Fruit fly (Drosophila melanogaster) whole organism, embryonic: ENCODE measurements around the gene CG6041.

Experiments used
- CG10267 ChIP-seq: fragments of 200-800 bp; sonication (Bioruptor generic); optimal IDR thresholded peaks from 2 replicates; lab custom pipeline; 2018; ENCODE audit warnings: missing biosample characterization, mild to moderate bottlenecking, missing genetic modification characterization, moderate library complexity
- CG11504 ChIP-seq: fragments of 200-800 bp; sonication (Bioruptor generic); optimal IDR thresholded peaks from 3 replicates; lab custom pipeline; 2019; ENCODE audit warnings: missing biosample characterization, mild to moderate bottlenecking, missing genetic modification characterization, moderate library complexity
- CG12391 ChIP-seq: fragments of 200-800 bp; sonication (Bioruptor generic); optimal IDR thresholded peaks from 3 replicates; lab custom pipeline; 2018; ENCODE audit warnings: missing biosample characterization, mild to moderate bottlenecking, missing genetic modification characterization, moderate library complexity
- CG14014 ChIP-seq: fragments of 200-800 bp; sonication (Bioruptor generic); IDR thresholded peaks from 2 replicates; pipeline ENCODE4 v1.3.6; 2022; ENCODE audit warnings: missing biosample characterization, missing genetic modification characterization
- CG15269 ChIP-seq: fragments of 200-800 bp; sonication (Bioruptor generic); optimal IDR thresholded peaks from 2 replicates; lab custom pipeline; 2018; ENCODE audit warnings: missing biosample characterization, mild to moderate bottlenecking, missing genetic modification characterization, moderate library complexity
- CG17359 ChIP-seq: fragments of 200-800 bp; sonication (Bioruptor generic); optimal IDR thresholded peaks from 3 replicates; lab custom pipeline; 2018; ENCODE audit warnings: missing biosample characterization, mild to moderate bottlenecking, missing genetic modification characterization, moderate library complexity
- CG17802 ChIP-seq: fragments of 200-800 bp; sonication (Bioruptor generic); optimal IDR thresholded peaks from 2 replicates; lab custom pipeline; 2018; ENCODE audit warnings: missing biosample characterization, mild to moderate bottlenecking, missing genetic modification characterization, moderate library complexity
- CG2116 ChIP-seq: fragments of 200-800 bp; sonication (Bioruptor generic); optimal IDR thresholded peaks from 3 replicates; lab custom pipeline; 2018; ENCODE audit warnings: missing biosample characterization, mild to moderate bottlenecking, missing genetic modification characterization
- CG2875 ChIP-seq: fragments of 200-800 bp; sonication (Bioruptor generic); optimal IDR thresholded peaks from 2 replicates; lab custom pipeline; 2017; ENCODE audit warnings: missing biosample characterization, mild to moderate bottlenecking, missing genetic modification characterization, missing genetic modification reagents
- CG31441 ChIP-seq: fragments of 200-800 bp; sonication (Bioruptor generic); IDR thresholded peaks from 2 replicates; pipeline ENCODE4 v1.3.6; 2022; ENCODE audit warnings: missing biosample characterization, missing genetic modification characterization
- CG6654 ChIP-seq: fragments of 200-800 bp; sonication (Bioruptor generic); optimal IDR thresholded peaks from 2 replicates; lab custom pipeline; 2017; ENCODE audit warnings: missing biosample characterization, mild to moderate bottlenecking, missing genetic modification characterization
- CG6683 ChIP-seq: fragments of 200-800 bp; sonication (Bioruptor generic); optimal IDR thresholded peaks from 2 replicates; lab custom pipeline; 2017; ENCODE audit warnings: missing biosample characterization, mild to moderate bottlenecking, missing genetic modification characterization, missing genetic modification reagents
- CG6689 ChIP-seq: fragments of 200-800 bp; sonication (Bioruptor generic); IDR thresholded peaks from 2 replicates; pipeline ENCODE4 v1.3.6; 2022; ENCODE audit warnings: missing biosample characterization, missing genetic modification characterization
- CG7357 ChIP-seq: fragments of 200-800 bp; sonication (Bioruptor generic); IDR thresholded peaks from 3 replicates; pipeline ENCODE4 v1.3.6; 2022; ENCODE audit warnings: missing biosample characterization, missing genetic modification characterization
- CG9727 ChIP-seq: fragments of 200-800 bp; sonication (Bioruptor generic); optimal IDR thresholded peaks from 3 replicates; lab custom pipeline; 2017; ENCODE audit warnings: missing biosample characterization, mild to moderate bottlenecking, missing genetic modification characterization
- CG9876 ChIP-seq: fragments of 200-800 bp; sonication (Bioruptor generic); optimal IDR thresholded peaks from 2 replicates; lab custom pipeline; 2016; ENCODE audit warnings: missing biosample characterization, missing genetic modification characterization
- Chrac-16 ChIP-seq: fragments of 200-800 bp; sonication (Bioruptor generic); optimal IDR thresholded peaks from 3 replicates; lab custom pipeline; 2016; ENCODE audit warnings: missing biosample characterization, missing genetic modification characterization
- Drgx ChIP-seq: fragments of 200-800 bp; sonication (Bioruptor generic); IDR thresholded peaks from 2 replicates; pipeline ENCODE4 v1.3.6; 2022; ENCODE audit warnings: missing biosample characterization, missing genetic modification characterization
- E2f2 ChIP-seq: fragments of 200-800 bp; sonication (Bioruptor generic); IDR thresholded peaks from 2 replicates; pipeline ENCODE4 v1.3.6; 2022; ENCODE audit warnings: missing biosample characterization, missing genetic modification characterization
- Fer3 ChIP-seq: fragments of 200-800 bp; sonication (Bioruptor generic); optimal IDR thresholded peaks from 2 replicates; lab custom pipeline; 2018; ENCODE audit warnings: missing biosample characterization, mild to moderate bottlenecking, missing genetic modification characterization, moderate library complexity
- HLH3B ChIP-seq: fragments of 200-800 bp; sonication (Bioruptor generic); IDR thresholded peaks from 2 replicates; pipeline ENCODE4 v1.3.6; 2022; ENCODE audit warnings: missing biosample characterization, missing genetic modification characterization
- Hmr ChIP-seq: fragments of 200-800 bp; sonication (Bioruptor generic); optimal IDR thresholded peaks from 3 replicates; lab custom pipeline; 2017; ENCODE audit warnings: mild to moderate bottlenecking, missing biosample characterization, missing genetic modification reagents, missing genetic modification characterization
- MBD-R2 ChIP-seq: fragments of 200-800 bp; sonication (Bioruptor generic); IDR thresholded peaks from 2 replicates; pipeline ENCODE4 v1.3.6; 2022; ENCODE audit warnings: missing biosample characterization, missing genetic modification characterization
- Meics ChIP-seq: fragments of 200-800 bp; sonication (Bioruptor generic); optimal IDR thresholded peaks from 2 replicates; lab custom pipeline; 2017; ENCODE audit warnings: missing biosample characterization, mild to moderate bottlenecking, missing genetic modification characterization
- Oli ChIP-seq: fragments of 200-800 bp; sonication (Bioruptor generic); optimal IDR thresholded peaks from 2 replicates; lab custom pipeline; 2018; ENCODE audit warnings: missing biosample characterization, mild to moderate bottlenecking, missing genetic modification characterization, moderate library complexity
- Ptx1 ChIP-seq: fragments of 200-800 bp; sonication (Bioruptor generic); IDR thresholded peaks from 2 replicates; pipeline ENCODE4 v1.3.6; 2022; ENCODE audit warnings: missing biosample characterization, missing genetic modification characterization
- Sox100B ChIP-seq: fragments of 200-800 bp; sonication (Bioruptor generic); optimal IDR thresholded peaks from 3 replicates; lab custom pipeline; 2018; ENCODE audit warnings: missing biosample characterization, mild to moderate bottlenecking, missing genetic modification characterization
- Sry-β ChIP-seq: fragments of 200-800 bp; sonication (Bioruptor generic); optimal IDR thresholded peaks from 2 replicates; lab custom pipeline; 2018; ENCODE audit warnings: missing biosample characterization, mild to moderate bottlenecking, missing genetic modification characterization, moderate library complexity
- Ssrp ChIP-seq: fragments of 200-800 bp; sonication (Bioruptor generic); optimal IDR thresholded peaks from 2 replicates; lab custom pipeline; 2018; ENCODE audit warnings: missing biosample characterization, mild to moderate bottlenecking, missing genetic modification characterization, moderate library complexity
- Xrp1 ChIP-seq: fragments of 200-800 bp; sonication (Bioruptor generic); IDR thresholded peaks from 2 replicates; pipeline ENCODE4 v1.3.6; 2022; ENCODE audit warnings: missing biosample characterization, missing genetic modification characterization
- bab2 ChIP-seq: fragments of 200-800 bp; sonication (Bioruptor generic); optimal IDR thresholded peaks from 2 replicates; lab custom pipeline; 2016; ENCODE audit warnings: missing biosample characterization, missing genetic modification characterization
- chm ChIP-seq: fragments of 200-800 bp; sonication (Bioruptor generic); IDR thresholded peaks from 2 replicates; pipeline ENCODE4 v1.3.6; 2022; ENCODE audit warnings: missing biosample characterization, missing genetic modification characterization
- ci ChIP-seq: fragments of 200-800 bp; sonication (Bioruptor generic); IDR thresholded peaks from 3 replicates; pipeline ENCODE4 v1.3.6; 2022; ENCODE audit warnings: missing biosample characterization, missing genetic modification characterization
- fd96Cb ChIP-seq: fragments of 200-800 bp; sonication (Bioruptor generic); optimal IDR thresholded peaks from 2 replicates; lab custom pipeline; 2018; ENCODE audit warnings: missing biosample characterization, mild to moderate bottlenecking, missing genetic modification characterization, moderate library complexity
- fru ChIP-seq: fragments of >200 bp; optimal IDR thresholded peaks from 2 replicates; lab custom pipeline; 2017
- gce ChIP-seq: fragments of 200-800 bp; sonication (Bioruptor generic); IDR thresholded peaks from 3 replicates; pipeline ENCODE4 v1.3.6; 2022; ENCODE audit warnings: missing biosample characterization, missing genetic modification characterization
- gem ChIP-seq: fragments of 200-800 bp; sonication (Bioruptor generic); optimal IDR thresholded peaks from 2 replicates; lab custom pipeline; 2019; ENCODE audit warnings: missing biosample characterization, mild to moderate bottlenecking, missing genetic modification characterization, moderate library complexity
- hkb ChIP-seq, 2 experiments: fragments of 200-800 bp in 1 of 2; fragments of >200 bp in 1 of 2; sonication (Bioruptor generic) in 1 of 2; IDR thresholded peaks in 1 of 2; optimal IDR thresholded peaks in 1 of 2; 2 replicates each; pipeline versions ENCODE4 v1.3.6 to Lab custom; 2017 to 2022; ENCODE audit warnings: missing biosample characterization in 1 of 2, missing genetic modification characterization in 1 of 2
- lilli ChIP-seq: fragments of 200-800 bp; sonication (Bioruptor generic); optimal IDR thresholded peaks from 3 replicates; lab custom pipeline; 2016; ENCODE audit warnings: missing biosample characterization, missing genetic modification characterization
- nmo ChIP-seq: fragments of 200-800 bp; sonication (Bioruptor generic); optimal IDR thresholded peaks from 2 replicates; lab custom pipeline; 2018; ENCODE audit warnings: missing biosample characterization, mild to moderate bottlenecking, missing genetic modification characterization, moderate library complexity
- onecut ChIP-seq: fragments of 200-800 bp; sonication (Bioruptor generic); IDR thresholded peaks from 2 replicates; pipeline ENCODE4 v1.3.6; 2022; ENCODE audit warnings: missing biosample characterization, missing genetic modification characterization
- prd ChIP-seq, 3 experiments: fragments of >200 bp in 2 of 3; fragments of 200-800 bp in 1 of 3; sonication (Bioruptor generic) in 1 of 3; optimal IDR thresholded peaks in 2 of 3; IDR thresholded peaks in 1 of 3; 2 replicates in 2 of 3; 3 replicates in 1 of 3; pipeline versions ENCODE4 v1.3.6 to Lab custom; 2017 to 2022; ENCODE audit warnings: missing biosample characterization in 1 of 3, missing genetic modification characterization in 1 of 3
- sisA ChIP-seq: fragments of 200-800 bp; sonication (Bioruptor generic); IDR thresholded peaks from 2 replicates; pipeline ENCODE4 v1.3.6; 2022; ENCODE audit warnings: missing biosample characterization, missing genetic modification characterization
- tgo ChIP-seq: fragments of 200-800 bp; sonication (Bioruptor generic); IDR thresholded peaks from 3 replicates; pipeline ENCODE4 v1.3.6; 2022; ENCODE audit warnings: missing biosample characterization, missing genetic modification characterization
- tio ChIP-seq: fragments of 200-800 bp; sonication (Bioruptor generic); optimal IDR thresholded peaks from 2 replicates; lab custom pipeline; 2017; ENCODE audit warnings: missing biosample characterization, missing genetic modification characterization, inconsistent platforms
- trem ChIP-seq: fragments of 200-800 bp; optimal IDR thresholded peaks from 3 replicates; lab custom pipeline; 2019; ENCODE audit warnings: missing biosample characterization, mild to moderate bottlenecking, missing genetic modification characterization, moderate library complexity
- unpg ChIP-seq: fragments of 200-800 bp; sonication (Bioruptor generic); optimal IDR thresholded peaks from 3 replicates; lab custom pipeline; 2018; ENCODE audit warnings: missing biosample characterization, mild to moderate bottlenecking, missing genetic modification characterization, moderate library complexity
- zf30C ChIP-seq: fragments of 200-800 bp; sonication (Bioruptor generic); optimal IDR thresholded peaks from 3 replicates; lab custom pipeline; 2018; ENCODE audit warnings: missing biosample characterization, mild to moderate bottlenecking, missing genetic modification characterization
- zfh1 ChIP-seq: fragments of 200-800 bp; sonication (Bioruptor generic); IDR thresholded peaks from 3 replicates; pipeline ENCODE4 v1.3.6; 2022; ENCODE audit warnings: missing biosample characterization, missing genetic modification characterization

The CG6041 gene

dm6 chrX:5924378-5924777, 23.6 kb upstream of the CG6041 start (continued):
- TF ChIP-seq Drgx (GFP tag; lab: Robert Waterston, UW) = peak; percentile 53; the same call in 1 of the 2 replicates
- no peak for TF ChIP-seq CG2116 (GFP tag; lab: Kevin White, UChicago)
- peak; percentile 27 for TF ChIP-seq CG12391 (tag; lab: Kevin White, UChicago)
- TF ChIP-seq chm (GFP tag; lab: Robert Waterston, UW) = no peak
- peak; percentile 45 for TF ChIP-seq unpg
- TF ChIP-seq Hmr (GFP tag; lab: Kevin White, UChicago) = peak; percentile 2
- TF ChIP-seq CG9876 (GFP tag; lab: Kevin White, UChicago) = no peak
- peak; percentile 23 for TF ChIP-seq fd96Cb (tag; lab: Kevin White, UChicago)
- TF ChIP-seq Ptx1 (GFP tag; lab: Robert Waterston, UW) = peak; percentile 39
- TF ChIP-seq Meics = peak; percentile 28
- TF ChIP-seq CG15269 (tag; lab: Kevin White, UChicago) = peak; percentile 4
- no peak for TF ChIP-seq trem (tag; lab: Kevin White, UChicago)
- TF ChIP-seq CG9727 (GFP tag; lab: Kevin White, UChicago) = peak; percentile 18
- peak; percentile 17 for TF ChIP-seq tio (GFP tag; lab: Kevin White, UChicago)
- TF ChIP-seq gem (tag; lab: Kevin White, UChicago) = peak; percentile 68
- 0 out of 2 replicates have a peak, but pooled peaks have one; percentile 14 for TF ChIP-seq CG6689 (GFP tag; lab: Robert Waterston, UW)
- 0 out of 3 replicates have a peak, but pooled peaks have one; percentile 29 for TF ChIP-seq CG7357 (GFP tag; lab: Robert Waterston, UW)
- TF ChIP-seq Ssrp = peak; percentile 32
- 0 out of 2 replicates have a peak, but pooled peaks have one; percentile 28 for TF ChIP-seq sisA (GFP tag; lab: Robert Waterston, UW)
- TF ChIP-seq zf30C (GFP tag; lab: Kevin White, UChicago) = no peak
- TF ChIP-seq CG31441 (GFP tag; lab: Robert Waterston, UW) = peak; percentile 28; the same call in 1 of the 2 replicates
- 0 out of 3 replicates have a peak, but pooled peaks have one; percentile 10 for TF ChIP-seq zfh1 (GFP tag; lab: Robert Waterston, UW)
- peak; percentile 34 for TF ChIP-seq Oli (tag; lab: Kevin White, UChicago)
- TF ChIP-seq CG2875 (GFP tag; lab: Kevin White, UChicago) = peak; percentile 9
- TF ChIP-seq Chrac-16 (GFP tag; lab: Kevin White, UChicago) = peak; percentile 5
- TF ChIP-seq CG10267 = peak; percentile 6
- no peak for TF ChIP-seq fru (lab: Kevin White, UChicago)
- TF ChIP-seq lilli (GFP tag; lab: Kevin White, UChicago) = no peak
- TF ChIP-seq ci (GFP tag; lab: Robert Waterston, UW) = 0 out of 3 replicates have a peak, but pooled peaks have one; percentile 37
- peak; percentile 26 for TF ChIP-seq Sox100B (GFP tag; lab: Kevin White, UChicago)
- peak; percentile 58 for TF ChIP-seq Xrp1
- peak; percentile 5 for TF ChIP-seq Fer3 (tag; lab: Kevin White, UChicago)
- TF ChIP-seq hkb (optimal IDR thresholded peaks at IDR 0.05; lab: Kevin White, UChicago) = no peak
- TF ChIP-seq hkb (GFP tag; IDR thresholded peaks at IDR 0.05; lab: Robert Waterston, UW) = 0 out of 2 replicates have a peak, but pooled peaks have one; percentile 27
- TF ChIP-seq CG17359 = peak; percentile 43
- no peak for TF ChIP-seq HLH3B (GFP tag; lab: Robert Waterston, UW)
- TF ChIP-seq CG11504 = peak; percentile 59
- TF ChIP-seq CG17802 = no peak
- TF ChIP-seq gce (GFP tag; lab: Robert Waterston, UW) = 0 out of 3 replicates have a peak, but pooled peaks have one; percentile 25
- TF ChIP-seq CG6683 (GFP tag; lab: Kevin White, UChicago) = no peak
- TF ChIP-seq prd (optimal IDR thresholded peaks at IDR 0.05; lab: Kevin White, UChicago) = no peak
- TF ChIP-seq prd (GFP tag; IDR thresholded peaks at IDR 0.05; lab: Robert Waterston, UW) = peak; percentile 50; the same call in 1 of the 3 replicates
- peak; percentile 10 for TF ChIP-seq bab2
- 0 out of 2 replicates have a peak, but pooled peaks have one; percentile 13 for TF ChIP-seq onecut (GFP tag; lab: Robert Waterston, UW)
- no peak for TF ChIP-seq CG6654 (GFP tag; lab: Kevin White, UChicago)
- no peak for TF ChIP-seq MBD-R2
- TF ChIP-seq tgo (GFP tag; lab: Robert Waterston, UW) = peak; percentile 15; the same call in 1 of the 3 replicates
- TF ChIP-seq nmo (GFP tag; lab: Kevin White, UChicago) = peak; percentile 23
- peak; percentile 27; the same call in 1 of the 2 replicates for TF ChIP-seq CG14014 (GFP tag; lab: Robert Waterston, UW)
- no peak for TF ChIP-seq Sry-β
- TF ChIP-seq E2f2 (GFP tag; lab: Robert Waterston, UW) = 0 out of 2 replicates have a peak, but pooled peaks have one; percentile 14
